Fruit fly (Drosophila melanogaster): ENCODE data around the gene CG17746.

CG17746 gene

dm6 chr3L:3194059-3194458, 45.3 kb downstream of the CG17746 start (continued):
- TF ChIP-seq CG10274 (GFP tag; optimal IDR thresholded peaks at IDR 0.05), result peak; percentile 52
- TF ChIP-seq CG13894 (tag; optimal IDR thresholded peaks at IDR 0.05), result peak; percentile 89
- peak; percentile 97 for TF ChIP-seq zen (tag; optimal IDR thresholded peaks at IDR 0.05)
- TF ChIP-seq Atf6 (GFP tag; IDR thresholded peaks at IDR 0.05), result peak; percentile 93
- peak; percentile 89 for TF ChIP-seq ken (GFP tag; IDR thresholded peaks at IDR 0.05)
- peak; percentile 36 for TF ChIP-seq CG3995 (GFP tag; optimal IDR thresholded peaks at IDR 0.05)
- TF ChIP-seq lmd (GFP tag; IDR thresholded peaks at IDR 0.05), result peak; percentile 94
- peak; percentile 89 for TF ChIP-seq MTF-1 (GFP tag; optimal IDR thresholded peaks at IDR 0.05; ENCODE audit: borderline replicate concordance)
- TF ChIP-seq CG14014 (GFP tag; IDR thresholded peaks at IDR 0.05), result peak; percentile 94
- TF ChIP-seq CG2712 (tag; optimal IDR thresholded peaks at IDR 0.05), result peak; percentile 95
- peak; percentile 83; the same call in 1 of the 2 replicates for TF ChIP-seq bowl (GFP tag; IDR thresholded peaks at IDR 0.05)
- peak; percentile 90 for TF ChIP-seq CG32767 (GFP tag; IDR thresholded peaks at IDR 0.05)
- TF ChIP-seq phol (tag; optimal IDR thresholded peaks at IDR 0.05), result peak; percentile 92
- peak; percentile 93 for TF ChIP-seq D19A (tag; optimal IDR thresholded peaks at IDR 0.05)
- peak; percentile 59; the same call in 1 of the 2 replicates for TF ChIP-seq aop (GFP tag; IDR thresholded peaks at IDR 0.05)
- peak; percentile 96 for TF ChIP-seq Fer3 (tag; optimal IDR thresholded peaks at IDR 0.05)
- peak; percentile 86 for TF ChIP-seq odd (GFP tag; optimal IDR thresholded peaks at IDR 0.05)
- peak; percentile 75 for TF ChIP-seq psq (GFP tag; optimal IDR thresholded peaks at IDR 0.05)
- peak; percentile 92 for TF ChIP-seq Dbx (GFP tag; IDR thresholded peaks at IDR 0.05)
- no peak for TF ChIP-seq CG14860 (GFP tag; IDR thresholded peaks at IDR 0.05; ENCODE audit: partially characterized antibody)
- peak; percentile 53 for TF ChIP-seq crol (GFP tag; IDR thresholded peaks at IDR 0.05)
- TF ChIP-seq Lim3 (GFP tag; IDR thresholded peaks at IDR 0.05), result peak; percentile 55
- peak; percentile 58 for TF ChIP-seq Sry-β (GFP tag; optimal IDR thresholded peaks at IDR 0.05)
- TF ChIP-seq Xrp1 (GFP tag; IDR thresholded peaks at IDR 0.05), result peak; percentile 97
- peak; percentile 76 for TF ChIP-seq Hsf (GFP tag; optimal IDR thresholded peaks at IDR 0.05)
- peak; percentile 80 for TF ChIP-seq CG3407 (GFP tag; optimal IDR thresholded peaks at IDR 0.05)
- TF ChIP-seq Poxn (GFP tag; IDR thresholded peaks at IDR 0.05), result peak; percentile 54; the same call in 1 of the 2 replicates
- TF ChIP-seq CG16863 (GFP tag; optimal IDR thresholded peaks at IDR 0.05), result peak; percentile 66
- peak; percentile 92 for TF ChIP-seq CG7271 (tag; optimal IDR thresholded peaks at IDR 0.05)
- TF ChIP-seq CG8765 (GFP tag; IDR thresholded peaks at IDR 0.05), result peak; percentile 81
- peak; percentile 82 for TF ChIP-seq nerfin-1 (tag; optimal IDR thresholded peaks at IDR 0.05)
- 0 out of 2 replicates have a peak, but pooled peaks have one; percentile 15 for TF ChIP-seq CkIIα-i1 (GFP tag; IDR thresholded peaks at IDR 0.05)
- TF ChIP-seq emc (GFP tag; optimal IDR thresholded peaks at IDR 0.05), result no peak
- peak; percentile 86 for TF ChIP-seq CG31224 (GFP tag; IDR thresholded peaks at IDR 0.05)
- no peak for TF ChIP-seq Doc3 (GFP tag; IDR thresholded peaks at IDR 0.05; ENCODE audit: partially characterized antibody)
- peak; percentile 97 for TF ChIP-seq lab (GFP tag; optimal IDR thresholded peaks at IDR 0.05)
- peak; percentile 91 for TF ChIP-seq ttk (GFP tag; IDR thresholded peaks at IDR 0.05)
- peak; percentile 27 for TF ChIP-seq Atf-2 (GFP tag; optimal IDR thresholded peaks at IDR 0.05)
- peak; percentile 94 for TF ChIP-seq caup (GFP tag; optimal IDR thresholded peaks at IDR 0.05; ENCODE audit: severe bottlenecking)
- no peak for TF ChIP-seq pb (GFP tag; optimal IDR thresholded peaks at IDR 0.05)
- peak; percentile 88 for TF ChIP-seq CG14050 (GFP tag; IDR thresholded peaks at IDR 0.05)
- TF ChIP-seq row (GFP tag; IDR thresholded peaks at IDR 0.05), result peak; percentile 95
- peak; percentile 89 for TF ChIP-seq CG7987 (GFP tag; optimal IDR thresholded peaks at IDR 0.05)
- TF ChIP-seq CG7839 (tag; optimal IDR thresholded peaks at IDR 0.05), result peak; percentile 95
- peak; percentile 88 for TF ChIP-seq CG6854 (GFP tag; optimal IDR thresholded peaks at IDR 0.05)
- peak; percentile 93 for TF ChIP-seq B-H1 (GFP tag; IDR thresholded peaks at IDR 0.05)
- no peak for TF ChIP-seq eve (GFP tag; optimal IDR thresholded peaks at IDR 0.05)
- TF ChIP-seq sqz (GFP tag; optimal IDR thresholded peaks at IDR 0.05), result no peak
- TF ChIP-seq wor (GFP tag; IDR thresholded peaks at IDR 0.05), result peak; percentile 84
- TF ChIP-seq lbe (GFP tag; optimal IDR thresholded peaks at IDR 0.05), result peak; percentile 94
- TF ChIP-seq al (GFP tag; IDR thresholded peaks at IDR 0.05), result peak; percentile 80

All from whole organism, embryonic.